In the genomic region with DNA sequence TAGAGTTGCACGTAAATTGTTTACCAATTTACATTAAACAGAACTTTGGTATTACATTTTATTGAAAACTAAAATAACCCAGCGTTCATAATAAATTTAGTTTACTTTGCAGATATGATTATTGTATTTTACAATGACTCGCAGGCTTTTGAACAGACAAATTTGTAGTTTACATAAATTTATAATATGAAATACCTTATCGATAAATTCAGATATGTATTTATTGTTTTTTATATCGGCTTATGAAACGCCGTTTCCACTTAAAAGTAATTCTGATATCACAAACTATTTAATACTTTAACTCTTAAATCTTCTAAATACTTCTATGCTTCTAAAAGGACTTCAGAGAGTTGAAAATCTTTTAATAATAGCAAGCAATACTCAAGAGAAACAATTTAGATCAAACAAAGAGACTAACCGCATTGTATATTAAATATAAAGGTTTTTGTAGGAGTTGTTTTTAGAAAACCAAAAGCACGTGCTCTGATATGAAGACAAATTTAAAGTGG, we compare ENCODE assay signal across 1 fruit fly cellular context.
TF ChIP-seq lines count a peak whose summit lies in the region.

Gene PIP4K (minus strand): TSS at position 196 of the 509 bp plus-strand sequence.

TF ChIP-seq in whole organism, embryonic, 481 proteins besides CTCF, POLR2A, EP300 and RAD21 (continued from another document):
- TF ChIP-seq cg (GFP tag; optimal IDR thresholded peaks at IDR 0.05; lab: Kevin White, UChicago) (no peak), CG33213 (GFP tag; optimal IDR thresholded peaks at IDR 0.05; lab: Kevin White, UChicago) (no peak), crp (GFP tag; optimal IDR thresholded peaks at IDR 0.05; lab: Kevin White, UChicago) (no peak), caup (GFP tag; optimal IDR thresholded peaks at IDR 0.05; lab: Kevin White, UChicago; ENCODE audit: severe bottlenecking) (no peak), Ets97D (GFP tag; optimal IDR thresholded peaks at IDR 0.05; lab: Kevin White, UChicago) (no peak), esg (GFP tag; conservative IDR thresholded peaks at IDR 0.05; lab: Robert Waterston, UW) (no peak), dm (GFP tag; optimal IDR thresholded peaks at IDR 0.05; lab: Kevin White, UChicago) (no peak), gce (GFP tag; IDR thresholded peaks at IDR 0.05; lab: Robert Waterston, UW) (no peak), eyg (GFP tag; optimal IDR thresholded peaks at IDR 0.05; lab: Kevin White, UChicago) (no peak), pfk (GFP tag; optimal IDR thresholded peaks at IDR 0.05; lab: Kevin White, UChicago) (peak; percentile 53), Poxn (GFP tag; IDR thresholded peaks at IDR 0.05; lab: Robert Waterston, UW) (no peak), CG1832 (GFP tag; optimal IDR thresholded peaks at IDR 0.05; lab: Kevin White, UChicago) (no peak), gsb-n (tag; optimal IDR thresholded peaks at IDR 0.05; lab: Kevin White, UChicago) (no peak), CG11093 (GFP tag; IDR thresholded peaks at IDR 0.05; lab: Robert Waterston, UW) (no peak), Rfx (GFP tag; IDR thresholded peaks at IDR 0.05; lab: Robert Waterston, UW) (no peak), peb (GFP tag; IDR thresholded peaks at IDR 0.05; lab: Robert Waterston, UW) (no peak), BEAF-32 (GFP tag; optimal IDR thresholded peaks at IDR 0.05; lab: Kevin White, UChicago) (peak; percentile 42), CG8281 (tag; optimal IDR thresholded peaks at IDR 0.05; lab: Kevin White, UChicago) (no peak), chif (GFP tag; optimal IDR thresholded peaks at IDR 0.05; lab: Kevin White, UChicago) (no peak), CG13775 (GFP tag; optimal IDR thresholded peaks at IDR 0.05; lab: Kevin White, UChicago) (no peak), Kr (GFP tag; optimal IDR thresholded peaks at IDR 0.05; lab: Kevin White, UChicago) (no peak), CG16779 (GFP tag; IDR thresholded peaks at IDR 0.05; lab: Robert Waterston, UW) (no peak), ara (GFP tag; IDR thresholded peaks at IDR 0.05; lab: Robert Waterston, UW) (no peak), CG1233 (GFP tag; optimal IDR thresholded peaks at IDR 0.05; lab: Kevin White, UChicago) (no peak), CG9797 (GFP tag; optimal IDR thresholded peaks at IDR 0.05; lab: Kevin White, UChicago) (no peak), CG1602 (GFP tag; optimal IDR thresholded peaks at IDR 0.05; lab: Kevin White, UChicago) (no peak), Antp (GFP tag; optimal IDR thresholded peaks at IDR 0.05; lab: Kevin White, UChicago) (no peak), CG12769 (tag; optimal IDR thresholded peaks at IDR 0.05; lab: Kevin White, UChicago) (no peak), gem (tag; optimal IDR thresholded peaks at IDR 0.05; lab: Kevin White, UChicago) (peak; percentile 45), wdn (GFP tag; IDR thresholded peaks at IDR 0.05; lab: Robert Waterston, UW) (no peak), ken (GFP tag; IDR thresholded peaks at IDR 0.05; lab: Robert Waterston, UW) (no peak), Dfd (GFP tag; optimal IDR thresholded peaks at IDR 0.05; lab: Kevin White, UChicago) (no peak), CG1024 (GFP tag; IDR thresholded peaks at IDR 0.05; lab: Robert Waterston, UW) (peak; percentile 97), pros (GFP tag; optimal IDR thresholded peaks at IDR 0.05; lab: Kevin White, UChicago) (no peak), nerfin-1 (tag; optimal IDR thresholded peaks at IDR 0.05; lab: Kevin White, UChicago) (no peak), Opbp (GFP tag; IDR thresholded peaks at IDR 0.05; lab: Robert Waterston, UW; ENCODE audit: partially characterized antibody) (no peak), CG12219 (GFP tag; optimal IDR thresholded peaks at IDR 0.05; lab: Kevin White, UChicago) (no peak), toy (GFP tag; IDR thresholded peaks at IDR 0.05; lab: Robert Waterston, UW) (no peak), CG31388 (GFP tag; optimal IDR thresholded peaks at IDR 0.05; lab: Kevin White, UChicago) (no peak), tx (GFP tag; optimal IDR thresholded peaks at IDR 0.05; lab: Kevin White, UChicago) (no peak), Lhr (GFP tag; optimal IDR thresholded peaks at IDR 0.05; lab: Kevin White, UChicago) (no peak), vnd (GFP tag; IDR thresholded peaks at IDR 0.05; lab: Robert Waterston, UW; ENCODE audit: partially characterized antibody) (no peak), Xrp1 (GFP tag; IDR thresholded peaks at IDR 0.05; lab: Robert Waterston, UW) (no peak), CG11504 (tag; optimal IDR thresholded peaks at IDR 0.05; lab: Kevin White, UChicago) (no peak), CG2129 (GFP tag; IDR thresholded peaks at IDR 0.05; lab: Robert Waterston, UW; ENCODE audit: partially characterized antibody) (no peak), HLH3B (GFP tag; IDR thresholded peaks at IDR 0.05; lab: Robert Waterston, UW) (no peak), Dip3 (GFP tag; optimal IDR thresholded peaks at IDR 0.05; lab: Kevin White, UChicago) (no peak), CG17612 (GFP tag; IDR thresholded peaks at IDR 0.05; lab: Robert Waterston, UW) (no peak), slbo (GFP tag; IDR thresholded peaks at IDR 0.05; lab: Robert Waterston, UW) (no peak), CG5953 (GFP tag; IDR thresholded peaks at IDR 0.05; lab: Robert Waterston, UW) (no peak), insv (GFP tag; optimal IDR thresholded peaks at IDR 0.05; lab: Kevin White, UChicago) (no peak), lola (GFP tag; optimal IDR thresholded peaks at IDR 0.05; lab: Kevin White, UChicago) (peak in 1 of 3 experiments; percentile 73), CG6854 (GFP tag; optimal IDR thresholded peaks at IDR 0.05; lab: Kevin White, UChicago) (no peak), CG14667 (GFP tag; IDR thresholded peaks at IDR 0.05; lab: Robert Waterston, UW) (no peak), CG43689 (GFP tag; IDR thresholded peaks at IDR 0.05; lab: Robert Waterston, UW) (no peak), Awh (GFP tag; IDR thresholded peaks at IDR 0.05; lab: Robert Waterston, UW) (no peak), CG16813 (GFP tag; IDR thresholded peaks at IDR 0.05; lab: Robert Waterston, UW; ENCODE audit: partially characterized antibody) (no peak), ase (GFP tag; IDR thresholded peaks at IDR 0.05; lab: Robert Waterston, UW) (no peak), rib (GFP tag; IDR thresholded peaks at IDR 0.05; lab: Robert Waterston, UW) (no peak), NC2β (GFP tag; optimal IDR thresholded peaks at IDR 0.05; lab: Kevin White, UChicago) (no peak), CG3838 (GFP tag; optimal IDR thresholded peaks at IDR 0.05; lab: Kevin White, UChicago) (no peak), sens (GFP tag; lab: Kevin White, UChicago) (peak; percentile 17), Hr3 (GFP tag; optimal IDR thresholded peaks at IDR 0.05; lab: Kevin White, UChicago) (no peak), zfh1 (GFP tag; IDR thresholded peaks at IDR 0.05; lab: Robert Waterston, UW) (no peak), crc (GFP tag; optimal IDR thresholded peaks at IDR 0.05; lab: Kevin White, UChicago) (no peak), gt (GFP tag; IDR thresholded peaks at IDR 0.05; lab: Robert Waterston, UW) (no peak), Atf3 (GFP tag; optimal IDR thresholded peaks at IDR 0.05; lab: Kevin White, UChicago) (no peak), CG10147 (GFP tag; optimal IDR thresholded peaks at IDR 0.05; lab: Kevin White, UChicago) (no peak), Ptx1 (GFP tag; IDR thresholded peaks at IDR 0.05; lab: Robert Waterston, UW) (no peak), CG4617 (GFP tag; optimal IDR thresholded peaks at IDR 0.05; lab: Kevin White, UChicago; ENCODE audit: borderline replicate concordance) (peak; percentile 20), Hmx (GFP tag; optimal IDR thresholded peaks at IDR 0.05; lab: Kevin White, UChicago) (no peak), CG8290 (GFP tag; optimal IDR thresholded peaks at IDR 0.05; lab: Kevin White, UChicago) (no peak), CG8290 (tag; optimal IDR thresholded peaks at IDR 0.05; lab: Kevin White, UChicago) (peak in 1 of 2 experiments; percentile 17), CG11398 (GFP tag; optimal IDR thresholded peaks at IDR 0.05; lab: Kevin White, UChicago) (no peak), Lpt (GFP tag; optimal IDR thresholded peaks at IDR 0.05; lab: Kevin White, UChicago) (no peak), disco-r (GFP tag; optimal IDR thresholded peaks at IDR 0.05; lab: Kevin White, UChicago) (no peak), Doc2 (GFP tag; IDR thresholded peaks at IDR 0.05; lab: Robert Waterston, UW) (no peak), Dek (tag; optimal IDR thresholded peaks at IDR 0.05; lab: Kevin White, UChicago) (no peak), CG7357 (GFP tag; IDR thresholded peaks at IDR 0.05; lab: Robert Waterston, UW) (peak; percentile 89), dmrt99B (tag; optimal IDR thresholded peaks at IDR 0.05; lab: Kevin White, UChicago) (no peak)
